Worm (Caenorhabditis elegans) whole organism, L4/young adult: ENCODE measurements around the gene srab-12.

Source experiments
- W03F9.2 ChIP-seq: fragments of 150-350 bp; optimal IDR thresholded peaks from 2 replicates; lab custom pipeline; 2014; ENCODE audit warnings: missing biosample characterization, missing genetic modification characterization
- dao-5 ChIP-seq: sonication (generic microtip); optimal IDR thresholded peaks from 2 replicates; lab custom pipeline; 2016; ENCODE audit warnings: missing genotype, missing genetic modification characterization, moderate library complexity, missing compliant biosample characterization
- him-1 ChIP-seq: sonication (generic microtip); optimal IDR thresholded peaks from 2 replicates; lab custom pipeline; 2016; ENCODE audit warnings: missing genotype, missing genetic modification reagents, missing genetic modification characterization, missing compliant biosample characterization

- TF ChIP-seq W03F9.2 (tag; lab: Kevin White, UChicago): no peak
- TF ChIP-seq him-1 (tag; lab: Kevin White, UChicago): no peak
- no peak for TF ChIP-seq dao-5 (tag; lab: Kevin White, UChicago)
Measured at ce11 chrV:17746959-17747358, 36.5 kb downstream of the srab-12 start, which contains the start of gene twk-36.
